Worm (Caenorhabditis elegans) whole organism, young adult: Measurements from ENCODE around the gene smrc-1.

Experiments
- B0035.1 ChIP-seq: sonication (generic microtip); optimal IDR thresholded peaks from 2 replicates; lab custom pipeline; 2016; ENCODE audit warnings: missing genetic modification characterization, mild to moderate bottlenecking, missing compliant biosample characterization, missing genotype, missing genetic modification reagents
- C17E4.6 ChIP-seq: fragments of 200-800 bp; sonication (Bioruptor generic); IDR thresholded peaks from 2 replicates; pipeline ENCODE4 v1.3.6; 2022; ENCODE audit warnings: missing genetic modification reagents, missing genetic modification characterization, missing compliant biosample characterization
- D2030.7 ChIP-seq: fragments of 200-800 bp; sonication (Bioruptor generic); IDR thresholded peaks from 2 replicates; pipeline ENCODE4 v1.3.6; 2022; ENCODE audit warnings: missing genetic modification reagents, missing genetic modification characterization, missing compliant biosample characterization
- F10E7.11 ChIP-seq: sonication (generic microtip); optimal IDR thresholded peaks from 2 replicates; lab custom pipeline; 2017; ENCODE audit warnings: mild to moderate bottlenecking, missing genetic modification characterization, moderate library complexity, missing compliant biosample characterization
- F22D6.2 ChIP-seq: sonication (generic microtip); optimal IDR thresholded peaks from 2 replicates; lab custom pipeline; 2016; ENCODE audit warnings: mild to moderate bottlenecking, missing genetic modification characterization, missing compliant biosample characterization
- F23B12.7 ChIP-seq: sonication (generic microtip); optimal IDR thresholded peaks from 2 replicates; lab custom pipeline; 2017; ENCODE audit warnings: missing genetic modification characterization, mild to moderate bottlenecking, missing compliant biosample characterization, antibody characterized with exemption, moderate library complexity; ENCODE audit not compliant: insufficient read depth
- F39B2.1 ChIP-seq: fragments of 200-800 bp; sonication (Bioruptor generic); IDR thresholded peaks from 2 replicates; pipeline ENCODE4 v1.3.6; 2022; ENCODE audit warnings: missing genetic modification reagents, missing genetic modification characterization, missing compliant biosample characterization
- F55B11.4 ChIP-seq: sonication (generic microtip); optimal IDR thresholded peaks from 2 replicates; lab custom pipeline; 2016; ENCODE audit warnings: missing compliant biosample characterization, missing genetic modification characterization, borderline replicate concordance; ENCODE audit not compliant: insufficient read depth
- F57A8.1 ChIP-seq: fragments of 200-800 bp; sonication (Bioruptor generic); optimal IDR thresholded peaks from 2 replicates; lab custom pipeline; 2018; ENCODE audit warnings: mild to moderate bottlenecking, missing genetic modification characterization, moderate library complexity, missing compliant biosample characterization
- Y53G8AR.9 ChIP-seq: fragments of 200-800 bp; sonication (Bioruptor generic); conservative IDR thresholded peaks from 2 replicates; pipeline ENCODE4 v1.3.6; 2022; ENCODE audit warnings: missing genetic modification reagents, missing genetic modification characterization, missing compliant biosample characterization
- aptf-2 ChIP-seq: fragments of 200-800 bp; sonication (Bioruptor generic); conservative IDR thresholded peaks from 2 replicates; pipeline ENCODE4 v1.3.6; 2022; ENCODE audit warnings: missing genetic modification reagents, missing genetic modification characterization, missing compliant biosample characterization
- attf-5 ChIP-seq: fragments of 200-800 bp; sonication (Bioruptor generic); optimal IDR thresholded peaks from 2 replicates; lab custom pipeline; 2018; ENCODE audit warnings: mild to moderate bottlenecking, missing genetic modification characterization, missing compliant biosample characterization
- bed-1 ChIP-seq: fragments of 200-800 bp; sonication (Bioruptor generic); IDR thresholded peaks from 2 replicates; pipeline ENCODE4 v1.3.6; 2022; ENCODE audit warnings: missing genetic modification reagents, missing genetic modification characterization, missing compliant biosample characterization
- cebp-1 ChIP-seq, 2 experiments: fragments of 200-800 bp in 1 of 2; sonication (Bioruptor generic) in 1 of 2; sonication (generic microtip) in 1 of 2; IDR thresholded peaks in 1 of 2; optimal IDR thresholded peaks in 1 of 2; 2 replicates each; pipeline versions ENCODE4 v1.3.6 to Lab custom; 2017 to 2022; ENCODE audit warnings: missing compliant biosample characterization in 2 of 2, missing genetic modification characterization in 2 of 2, mild to moderate bottlenecking in 1 of 2, missing genetic modification reagents in 1 of 2, moderate library complexity in 1 of 2
- cebp-2 ChIP-seq: fragments of 200-800 bp; sonication (Bioruptor generic); IDR thresholded peaks from 2 replicates; pipeline ENCODE4 v1.3.6; 2022; ENCODE audit warnings: missing genetic modification characterization, missing compliant biosample characterization
- ceh-40 ChIP-seq: fragments of 200-800 bp; sonication (Bioruptor generic); IDR thresholded peaks from 2 replicates; pipeline ENCODE4 v1.3.6; 2022; ENCODE audit warnings: missing genetic modification characterization, missing compliant biosample characterization
- dox-1 ChIP-seq: fragments of 200-800 bp; sonication (Bioruptor generic); IDR thresholded peaks from 2 replicates; pipeline ENCODE4 v1.3.6; 2022; ENCODE audit warnings: missing genetic modification reagents, missing genetic modification characterization, missing compliant biosample characterization
- efl-1 ChIP-seq: fragments of 150-350 bp; optimal IDR thresholded peaks from 2 replicates; lab custom pipeline; 2014; ENCODE audit warnings: missing biosample characterization, missing genetic modification reagents, missing genetic modification characterization
- egrh-3 ChIP-seq: fragments of 200-800 bp; sonication (Bioruptor generic); IDR thresholded peaks from 2 replicates; pipeline ENCODE4 v1.3.6; 2022; ENCODE audit warnings: missing genetic modification reagents, missing genetic modification characterization, missing compliant biosample characterization
- ekl-4 ChIP-seq: fragments of 200-800 bp; sonication (Bioruptor generic); IDR thresholded peaks from 2 replicates; pipeline ENCODE4 v1.3.6; 2022; ENCODE audit warnings: missing genetic modification reagents, missing genetic modification characterization, missing compliant biosample characterization
- gei-17 ChIP-seq: fragments of 200-800 bp; sonication (Bioruptor generic); optimal IDR thresholded peaks from 2 replicates; lab custom pipeline; 2018; ENCODE audit warnings: mild to moderate bottlenecking, missing genetic modification characterization, missing compliant biosample characterization
- hlh-26 ChIP-seq: fragments of 200-800 bp; sonication (Bioruptor generic); conservative IDR thresholded peaks from 2 replicates; pipeline ENCODE4 v1.3.6; 2022; ENCODE audit warnings: missing genetic modification reagents, missing genetic modification characterization, missing compliant biosample characterization
- hmg-1.2 ChIP-seq: fragments of 200-800 bp; sonication (Bioruptor generic); IDR thresholded peaks from 2 replicates; pipeline ENCODE4 v1.3.6; 2022; ENCODE audit warnings: missing genetic modification reagents, missing genetic modification characterization, missing compliant biosample characterization
- hmg-20 ChIP-seq: fragments of 200-800 bp; sonication (Bioruptor generic); IDR thresholded peaks from 2 replicates; pipeline ENCODE4 v1.3.6; 2022; ENCODE audit warnings: missing genetic modification reagents, missing genetic modification characterization, missing compliant biosample characterization
- hrde-1 ChIP-seq: sonication (generic microtip); optimal IDR thresholded peaks from 2 replicates; lab custom pipeline; 2016; ENCODE audit warnings: missing genetic modification characterization, mild to moderate bottlenecking, missing compliant biosample characterization, moderate library complexity, missing genotype, missing genetic modification reagents, borderline replicate concordance
- lin-26 ChIP-seq: fragments of 200-800 bp; sonication (Bioruptor generic); IDR thresholded peaks from 2 replicates; pipeline ENCODE4 v1.3.6; 2022; ENCODE audit warnings: missing genetic modification reagents, missing genetic modification characterization, missing compliant biosample characterization
- lin-35 ChIP-seq, 3 experiments: fragments of 150-350 bp in 2 of 3; sonication (generic microtip) in 1 of 3; optimal IDR thresholded peaks; 2 replicates each; lab custom pipeline; 2014 to 2018; ENCODE audit warnings: missing biosample characterization in 3 of 3, missing genetic modification characterization in 3 of 3, missing genetic modification reagents in 3 of 3
- lin-54 ChIP-seq: fragments of 200-800 bp; sonication (Bioruptor generic); optimal IDR thresholded peaks from 2 replicates; lab custom pipeline; 2018; ENCODE audit warnings: mild to moderate bottlenecking, missing genetic modification characterization, missing compliant biosample characterization
- lsl-1 ChIP-seq: fragments of 200-800 bp; sonication (Bioruptor generic); optimal IDR thresholded peaks from 2 replicates; lab custom pipeline; 2018; ENCODE audit warnings: mild to moderate bottlenecking, missing genetic modification characterization, moderate library complexity, missing compliant biosample characterization
- lsy-27 ChIP-seq: sonication (generic microtip); optimal IDR thresholded peaks from 2 replicates; lab custom pipeline; 2017; ENCODE audit warnings: missing genetic modification characterization, mild to moderate bottlenecking, missing compliant biosample characterization, antibody characterized with exemption, missing genotype, borderline replicate concordance; ENCODE audit not compliant: insufficient read depth
- madf-10 ChIP-seq: sonication (generic microtip); optimal IDR thresholded peaks from 2 replicates; lab custom pipeline; 2016; ENCODE audit warnings: mild to moderate bottlenecking, missing genetic modification characterization, missing compliant biosample characterization
- madf-3 ChIP-seq: fragments of 200-800 bp; sonication (Bioruptor generic); IDR thresholded peaks from 2 replicates; pipeline ENCODE4 v1.3.6; 2022; ENCODE audit warnings: missing genetic modification reagents, missing genetic modification characterization, missing compliant biosample characterization
- madf-8 ChIP-seq: fragments of 200-800 bp; sonication (Bioruptor generic); conservative IDR thresholded peaks from 2 replicates; pipeline ENCODE4 v1.3.6; 2022; ENCODE audit warnings: missing genetic modification reagents, missing genetic modification characterization, missing compliant biosample characterization
- mcd-1 ChIP-seq: fragments of 200-800 bp; sonication (Bioruptor generic); IDR thresholded peaks from 2 replicates; pipeline ENCODE4 v1.3.6; 2022; ENCODE audit warnings: missing genetic modification reagents, missing genetic modification characterization, missing compliant biosample characterization
- mes-4 ChIP-seq: sonication (generic microtip); optimal IDR thresholded peaks from 2 replicates; lab custom pipeline; 2016; ENCODE audit warnings: missing genotype, missing genetic modification characterization, missing compliant biosample characterization
- mxl-1 ChIP-seq: sonication (generic microtip); optimal IDR thresholded peaks from 2 replicates; lab custom pipeline; 2016; ENCODE audit warnings: missing genetic modification characterization, missing compliant biosample characterization
- nhr-120 ChIP-seq: fragments of 200-800 bp; sonication (Bioruptor generic); IDR thresholded peaks from 2 replicates; pipeline ENCODE4 v1.3.6; 2022; ENCODE audit warnings: missing genetic modification characterization, missing compliant biosample characterization
- nhr-80 ChIP-seq: sonication (generic microtip); optimal IDR thresholded peaks from 2 replicates; lab custom pipeline; 2016; ENCODE audit warnings: missing genetic modification characterization, missing compliant biosample characterization
- rcor-1 ChIP-seq: fragments of 200-800 bp; sonication (Bioruptor generic); IDR thresholded peaks from 2 replicates; pipeline ENCODE4 v1.3.6; 2022; ENCODE audit warnings: missing genetic modification reagents, missing genetic modification characterization, missing compliant biosample characterization
- snpc-4 ChIP-seq, 5 experiments: fragments of 150-350 bp in 1 of 5; sonication (generic microtip) in 4 of 5; optimal IDR thresholded peaks; 2 replicates each; lab custom pipeline; 2014 to 2018; ENCODE audit warnings: missing genetic modification characterization in 5 of 5, missing biosample characterization in 3 of 5, antibody characterized with exemption in 2 of 5, mild to moderate bottlenecking in 2 of 5, missing compliant biosample characterization in 2 of 5, missing genotype in 2 of 5, moderate library complexity in 2 of 5, missing genetic modification reagents in 1 of 5
- tbx-9 ChIP-seq: sonication (generic microtip); optimal IDR thresholded peaks from 2 replicates; lab custom pipeline; 2016; ENCODE audit warnings: borderline replicate concordance, missing genetic modification characterization, inconsistent platforms, missing compliant biosample characterization
- tlf-1 ChIP-seq: fragments of 200-800 bp; sonication (Bioruptor generic); optimal IDR thresholded peaks from 2 replicates; lab custom pipeline; 2018; ENCODE audit warnings: mild to moderate bottlenecking, missing genetic modification characterization, missing compliant biosample characterization
- ztf-22 ChIP-seq: fragments of 200-800 bp; sonication (Bioruptor generic); optimal IDR thresholded peaks from 2 replicates; lab custom pipeline; 2018; ENCODE audit warnings: mild to moderate bottlenecking, missing genetic modification characterization, moderate library complexity, missing compliant biosample characterization
- ztf-25 ChIP-seq: fragments of 200-800 bp; sonication (Bioruptor generic); IDR thresholded peaks from 2 replicates; pipeline ENCODE4 v1.3.6; 2022; ENCODE audit warnings: missing genetic modification reagents, missing genetic modification characterization, missing compliant biosample characterization
- ztf-28 ChIP-seq: fragments of 200-800 bp; sonication (Bioruptor generic); IDR thresholded peaks from 2 replicates; pipeline ENCODE4 v1.3.6; 2022; ENCODE audit warnings: missing genetic modification reagents, missing genetic modification characterization, missing compliant biosample characterization
- ztf-3 ChIP-seq: fragments of 200-800 bp; sonication (Bioruptor generic); optimal IDR thresholded peaks from 2 replicates; lab custom pipeline; 2018; ENCODE audit warnings: mild to moderate bottlenecking, missing genetic modification characterization, missing compliant biosample characterization

The smrc-1 gene

DNA sequence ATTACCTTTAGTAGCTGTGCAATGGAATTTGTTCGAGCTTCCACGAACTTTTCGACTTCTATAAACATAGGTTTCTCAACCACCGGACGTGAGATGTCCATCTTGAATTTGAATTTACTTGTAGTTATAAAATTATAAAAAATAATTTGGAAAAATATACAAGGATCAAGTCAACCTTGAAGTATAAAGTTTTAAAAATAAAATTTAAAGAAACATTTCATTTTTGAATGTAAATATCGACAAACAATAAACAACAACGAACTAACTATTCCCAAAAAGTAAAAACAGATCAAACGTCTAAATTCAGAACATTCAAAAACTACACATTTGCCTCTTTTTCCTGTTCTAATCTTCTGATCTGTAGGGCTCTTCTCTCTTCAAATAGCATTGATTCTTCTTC, 40.1 kb downstream of the smrc-1 start, which contains the start of gene popl-1:
TSS of gene popl-1 (minus strand) at position 101 of the 400 bp plus-strand sequence.
- TF ChIP-seq F57A8.1, result no peak
- TF ChIP-seq madf-8 (GFP tag; lab: Robert Waterston, UW), result no peak
- TF ChIP-seq mes-4, result no peak
- no peak for TF ChIP-seq lsy-27 (tag; lab: Kevin White, UChicago)
- no peak for TF ChIP-seq F10E7.11
- TF ChIP-seq cebp-1 (GFP tag; IDR thresholded peaks at IDR 0.05; lab: Robert Waterston, UW), result no peak
- TF ChIP-seq cebp-1 (tag; optimal IDR thresholded peaks at IDR 0.05; lab: Kevin White, UChicago), result no peak
- TF ChIP-seq Y53G8AR.9 (GFP tag; lab: Robert Waterston, UW), result no peak
- TF ChIP-seq F55B11.4, result no peak
- no peak for TF ChIP-seq tbx-9
- no peak for TF ChIP-seq attf-5 (GFP tag; lab: Kevin White, UChicago)
- TF ChIP-seq egrh-3 (GFP tag; lab: Robert Waterston, UW), result no peak
- TF ChIP-seq tlf-1 (GFP tag; lab: Kevin White, UChicago), result no peak
- TF ChIP-seq, all 124 proteins: peak for 0

ce11 chrIII:6431766-6432228, 41.1 kb downstream of the smrc-1 start, which contains the start of the genes mrps-17 and txdc-9:
Gene mrps-17 (minus strand): TSS chrIII:6431798.
Gene txdc-9 (plus strand): TSS chrIII:6432178.
- TF ChIP-seq rcor-1 (GFP tag; lab: Robert Waterston, UW) (no peak), C17E4.6 (GFP tag; lab: Robert Waterston, UW) (no peak), ekl-4 (GFP tag; lab: Robert Waterston, UW) (no peak), hrde-1 (no peak), cebp-2 (no peak), ztf-3 (GFP tag; lab: Kevin White, UChicago) (no peak), nhr-120 (no peak), B0035.1 (tag; lab: Kevin White, UChicago) (no peak), hmg-20 (GFP tag; lab: Robert Waterston, UW) (no peak), lin-54 (GFP tag; lab: Kevin White, UChicago) (peak; percentile 42), D2030.7 (0 out of 2 replicates have a peak, but pooled peaks have one; percentile 19), efl-1 (GFP tag; lab: Kevin White, UChicago) (peak; percentile 47), snpc-4 (GFP tag; optimal IDR thresholded peaks at IDR 0.05; lab: Kevin White, UChicago) (no peak), snpc-4 (tag; optimal IDR thresholded peaks at IDR 0.05; lab: Kevin White, UChicago) (peak in 1 of 4 experiments; percentile 35), gei-17 (GFP tag; lab: Kevin White, UChicago) (no peak), F39B2.1 (no peak), lin-35 (GFP tag; optimal IDR thresholded peaks at IDR 0.05; lab: Kevin White, UChicago) (peak in 1 of 3 experiments; percentile 67), ceh-40 (no peak), mes-4 (no peak), hmg-1.2 (GFP tag; lab: Robert Waterston, UW) (peak; percentile 47; the same call in 1 of the 2 replicates), lin-26 (no peak), dox-1 (GFP tag; lab: Robert Waterston, UW) (peak; percentile 40; the same call in 1 of the 2 replicates), madf-10 (no peak), F22D6.2 (tag; lab: Kevin White, UChicago) (no peak), F23B12.7 (tag; lab: Kevin White, UChicago) (peak; percentile 85), lsl-1 (peak; percentile 48), aptf-2 (GFP tag; lab: Robert Waterston, UW) (no peak), ztf-25 (GFP tag; lab: Robert Waterston, UW) (no peak), mcd-1 (peak; percentile 82), mxl-1 (tag; lab: Kevin White, UChicago) (no peak), ztf-28 (GFP tag; lab: Robert Waterston, UW) (no peak), bed-1 (GFP tag; lab: Robert Waterston, UW) (no peak), madf-3 (GFP tag; lab: Robert Waterston, UW) (no peak), ztf-22 (GFP tag; lab: Kevin White, UChicago) (no peak), nhr-80 (tag; lab: Kevin White, UChicago) (no peak), tlf-1 (GFP tag; lab: Kevin White, UChicago) (no peak), hlh-26 (GFP tag; lab: Robert Waterston, UW) (no peak)
